Fruit fly (Drosophila melanogaster) whole organism, prepupa: ENCODE measurements around the gene CG1750.

Experiments used
- CG15336 ChIP-seq: fragments of 200-800 bp; sonication (Bioruptor generic); IDR thresholded peaks from 2 replicates; pipeline ENCODE4 v1.3.6; 2022; ENCODE audit warnings: missing biosample characterization, missing genetic modification characterization
- CG31627 ChIP-seq: fragments of 200-800 bp; sonication (Bioruptor generic); optimal IDR thresholded peaks from 3 replicates; lab custom pipeline; 2016; ENCODE audit warnings: missing biosample characterization, missing genetic modification characterization
- CG34406 ChIP-seq: fragments of 200-800 bp; sonication (Bioruptor generic); optimal IDR thresholded peaks from 3 replicates; lab custom pipeline; 2016; ENCODE audit warnings: missing biosample characterization, missing genetic modification characterization
- CG7368 ChIP-seq: fragments of 200-800 bp; sonication (Bioruptor generic); optimal IDR thresholded peaks from 3 replicates; lab custom pipeline; 2016; ENCODE audit warnings: missing biosample characterization, missing genetic modification characterization
- Gug ChIP-seq: fragments of 200-800 bp; sonication (Bioruptor generic); IDR thresholded peaks from 2 replicates; pipeline ENCODE4 v1.3.6; 2022; ENCODE audit warnings: missing biosample characterization, missing genetic modification characterization
- Met ChIP-seq: fragments of 200-800 bp; sonication (Bioruptor generic); optimal IDR thresholded peaks from 3 replicates; lab custom pipeline; 2016; ENCODE audit warnings: missing biosample characterization, missing genetic modification characterization
- Smox ChIP-seq: fragments of 200-800 bp; sonication (Bioruptor generic); optimal IDR thresholded peaks from 3 replicates; lab custom pipeline; 2016; ENCODE audit warnings: missing biosample characterization, missing genetic modification characterization
- dac ChIP-seq: fragments of 200-800 bp; sonication (Bioruptor generic); optimal IDR thresholded peaks from 2 replicates; lab custom pipeline; 2017; ENCODE audit warnings: missing biosample characterization, mild to moderate bottlenecking, missing genetic modification characterization
- dsx ChIP-seq: fragments of 200-800 bp; optimal IDR thresholded peaks from 3 replicates; lab custom pipeline; 2019; ENCODE audit warnings: missing biosample characterization, mild to moderate bottlenecking, missing genetic modification characterization, moderate library complexity; ENCODE audit not compliant: poor library complexity, severe bottlenecking
- esn ChIP-seq: fragments of 200-800 bp; sonication (Bioruptor generic); optimal IDR thresholded peaks from 2 replicates; lab custom pipeline; 2016; ENCODE audit warnings: missing biosample characterization, mild to moderate bottlenecking, missing genetic modification characterization, moderate library complexity
- fkh ChIP-seq: fragments of 200-800 bp; sonication (Bioruptor generic); optimal IDR thresholded peaks from 3 replicates; lab custom pipeline; 2017; ENCODE audit warnings: missing biosample characterization, mild to moderate bottlenecking, missing genetic modification characterization, moderate library complexity
- net ChIP-seq: fragments of 200-800 bp; sonication (Bioruptor generic); optimal IDR thresholded peaks from 3 replicates; lab custom pipeline; 2016; ENCODE audit warnings: missing biosample characterization, missing genetic modification characterization
- topi ChIP-seq: fragments of 200-800 bp; sonication (Bioruptor generic); optimal IDR thresholded peaks from 3 replicates; lab custom pipeline; 2016; ENCODE audit warnings: missing biosample characterization, missing genetic modification characterization

- TF ChIP-seq topi (GFP tag; lab: Kevin White, UChicago) (no peak), CG31627 (GFP tag; lab: Kevin White, UChicago) (no peak), Met (GFP tag; lab: Kevin White, UChicago) (no peak), dac (GFP tag; lab: Kevin White, UChicago) (no peak), CG7368 (GFP tag; lab: Kevin White, UChicago) (no peak), CG34406 (GFP tag; lab: Kevin White, UChicago) (no peak), CG15336 (GFP tag; lab: Robert Waterston, UW) (no peak), fkh (no peak), Smox (GFP tag; lab: Kevin White, UChicago) (no peak), Gug (GFP tag; lab: Robert Waterston, UW) (no peak), net (no peak), esn (GFP tag; lab: Kevin White, UChicago) (no peak), dsx (GFP tag; lab: Kevin White, UChicago) (no peak)
Measured at dm6 chr3R:31210630-31211029, 44.1 kb downstream of the CG1750 start, which contains the start of gene chp.
